Worm (Caenorhabditis elegans) whole organism, L1 larva: Measurements from ENCODE around the gene C04F5.8.

Experiments used
- C34B4.2 ChIP-seq: sonication (generic microtip); optimal IDR thresholded peaks from 2 replicates; lab custom pipeline; 2017; ENCODE audit warnings: mild to moderate bottlenecking, missing genetic modification characterization, missing compliant biosample characterization
- aha-1 ChIP-seq: fragments of 150-350 bp; optimal IDR thresholded peaks from 2 replicates; lab custom pipeline; 2014; ENCODE audit warnings: missing biosample characterization, missing genetic modification characterization
- ceh-63 ChIP-seq: fragments of 200-800 bp; sonication (Bioruptor generic); optimal IDR thresholded peaks from 2 replicates; lab custom pipeline; 2018; ENCODE audit warnings: mild to moderate bottlenecking, missing genetic modification characterization, missing compliant biosample characterization
- ceh-88 ChIP-seq: fragments of 200-800 bp; sonication (Bioruptor generic); IDR thresholded peaks from 2 replicates; pipeline ENCODE4 v1.3.6; 2022; ENCODE audit warnings: missing genetic modification characterization, missing compliant biosample characterization
- ces-1 ChIP-seq: fragments of 150-350 bp; optimal IDR thresholded peaks from 2 replicates; lab custom pipeline; 2014; ENCODE audit warnings: missing biosample characterization, missing genetic modification reagents, missing genetic modification characterization
- dpl-1 ChIP-seq, 3 experiments: fragments of 150-350 bp in 2 of 3; sonication (generic microtip) in 1 of 3; optimal IDR thresholded peaks; 2 replicates each; lab custom pipeline; 2014 to 2017; ENCODE audit warnings: missing biosample characterization in 3 of 3, missing genetic modification characterization in 3 of 3, missing genetic modification reagents in 3 of 3
- efl-3 ChIP-seq: fragments of 200-800 bp; sonication (Bioruptor generic); optimal IDR thresholded peaks from 2 replicates; lab custom pipeline; 2018; ENCODE audit warnings: mild to moderate bottlenecking, missing genetic modification characterization, missing compliant biosample characterization
- egl-13 ChIP-seq: sonication (generic microtip); optimal IDR thresholded peaks from 2 replicates; lab custom pipeline; 2016; ENCODE audit warnings: missing genotype, missing genetic modification reagents, missing genetic modification characterization, missing compliant biosample characterization
- fkh-10 ChIP-seq: sonication (generic microtip); optimal IDR thresholded peaks from 2 replicates; lab custom pipeline; 2017; ENCODE audit warnings: missing biosample characterization, missing genetic modification reagents, missing genetic modification characterization
- fkh-8 ChIP-seq: sonication (generic microtip); optimal IDR thresholded peaks from 2 replicates; lab custom pipeline; 2016; ENCODE audit warnings: mild to moderate bottlenecking, missing genetic modification characterization, missing compliant biosample characterization
- hlh-4 ChIP-seq: sonication (generic microtip); optimal IDR thresholded peaks from 2 replicates; lab custom pipeline; 2016; ENCODE audit warnings: mild to moderate bottlenecking, missing genetic modification characterization, missing compliant biosample characterization
- hpl-2 ChIP-seq: fragments of 150-350 bp; optimal IDR thresholded peaks from 2 replicates; lab custom pipeline; 2014; ENCODE audit warnings: missing biosample characterization, missing genetic modification reagents, missing genetic modification characterization
- isw-1 ChIP-seq: fragments of 200-800 bp; sonication (Bioruptor generic); IDR thresholded peaks from 2 replicates; pipeline ENCODE4 v1.3.6; 2022; ENCODE audit warnings: missing genetic modification characterization, missing compliant biosample characterization
- jun-1 ChIP-seq: fragments of 150-350 bp; optimal IDR thresholded peaks from 2 replicates; lab custom pipeline; 2014; ENCODE audit warnings: missing biosample characterization, missing genetic modification reagents, missing genetic modification characterization
- lin-14 ChIP-seq: fragments of 200-800 bp; sonication (Bioruptor generic); optimal IDR thresholded peaks from 2 replicates; lab custom pipeline; 2018; ENCODE audit warnings: mild to moderate bottlenecking, missing genetic modification characterization, moderate library complexity, missing compliant biosample characterization
- lin-15B ChIP-seq: fragments of 150-350 bp; sonication (generic microtip); optimal IDR thresholded peaks from 3 replicates; lab custom pipeline; 2014; ENCODE audit warnings: missing biosample characterization, missing genetic modification characterization
- lin-35 ChIP-seq, 2 experiments: fragments of 150-350 bp; optimal IDR thresholded peaks; 2 replicates each; lab custom pipeline; 2014; ENCODE audit warnings: missing biosample characterization in 2 of 2, missing genetic modification characterization in 2 of 2, missing genetic modification reagents in 2 of 2
- lir-3 ChIP-seq: sonication (generic microtip); optimal IDR thresholded peaks from 2 replicates; lab custom pipeline; 2016; ENCODE audit warnings: mild to moderate bottlenecking, missing genetic modification characterization, moderate library complexity, missing compliant biosample characterization; ENCODE audit not compliant: poor library complexity
- lsy-2 ChIP-seq, 2 experiments: fragments of 150-350 bp; optimal IDR thresholded peaks; 2 replicates each; lab custom pipeline; 2014; ENCODE audit warnings: missing biosample characterization in 2 of 2, missing genetic modification characterization in 2 of 2
- mab-9 ChIP-seq: fragments of 200-800 bp; sonication (Bioruptor generic); IDR thresholded peaks from 2 replicates; pipeline ENCODE4 v1.3.6; 2022; ENCODE audit warnings: missing genetic modification reagents, missing genetic modification characterization, missing compliant biosample characterization
- mef-2 ChIP-seq: fragments of 150-350 bp; optimal IDR thresholded peaks from 2 replicates; lab custom pipeline; 2014; ENCODE audit warnings: missing biosample characterization, missing genetic modification characterization
- mep-1 ChIP-seq: fragments of 150-350 bp; optimal IDR thresholded peaks from 2 replicates; lab custom pipeline; 2014; ENCODE audit warnings: missing biosample characterization, missing genetic modification characterization
- nhr-19 ChIP-seq: fragments of 200-800 bp; sonication (Bioruptor generic); conservative IDR thresholded peaks from 2 replicates; pipeline ENCODE4 v1.3.6; 2022; ENCODE audit warnings: missing genetic modification characterization, missing compliant biosample characterization
- nhr-20 ChIP-seq: sonication (generic microtip); optimal IDR thresholded peaks from 2 replicates; lab custom pipeline; 2016; ENCODE audit warnings: mild to moderate bottlenecking, missing genetic modification characterization, missing compliant biosample characterization
- nhr-237 ChIP-seq: fragments of 150-350 bp; optimal IDR thresholded peaks from 2 replicates; lab custom pipeline; 2014; ENCODE audit warnings: missing biosample characterization, missing genetic modification characterization
- nhr-47 ChIP-seq: sonication (generic microtip); optimal IDR thresholded peaks from 2 replicates; lab custom pipeline; 2016; ENCODE audit warnings: mild to moderate bottlenecking, missing genetic modification characterization, moderate library complexity, missing compliant biosample characterization
- nhr-71 ChIP-seq: sonication (generic microtip); optimal IDR thresholded peaks from 2 replicates; lab custom pipeline; 2016; ENCODE audit warnings: mild to moderate bottlenecking, missing genetic modification characterization, moderate library complexity, missing compliant biosample characterization
- nhr-76 ChIP-seq: sonication (generic microtip); optimal IDR thresholded peaks from 2 replicates; lab custom pipeline; 2017; ENCODE audit warnings: missing biosample characterization, missing genetic modification characterization
- nhr-77 ChIP-seq: fragments of 150-350 bp; optimal IDR thresholded peaks from 2 replicates; lab custom pipeline; 2014; ENCODE audit warnings: missing biosample characterization, missing genetic modification characterization
- nhr-84 ChIP-seq: sonication (generic microtip); optimal IDR thresholded peaks from 2 replicates; lab custom pipeline; 2017; ENCODE audit warnings: missing biosample characterization, missing genetic modification characterization
- pax-3 ChIP-seq: fragments of 200-800 bp; sonication (Bioruptor generic); optimal IDR thresholded peaks from 2 replicates; lab custom pipeline; 2018; ENCODE audit warnings: mild to moderate bottlenecking, missing genetic modification characterization, moderate library complexity, missing compliant biosample characterization
- snpc-4 ChIP-seq: fragments of 150-350 bp; optimal IDR thresholded peaks from 2 replicates; lab custom pipeline; 2014; ENCODE audit warnings: missing biosample characterization, missing genetic modification characterization
- sptf-1 ChIP-seq: fragments of 150-350 bp; optimal IDR thresholded peaks from 2 replicates; lab custom pipeline; 2014; ENCODE audit warnings: missing biosample characterization, missing genetic modification characterization
- sup-37 ChIP-seq: fragments of 200-800 bp; sonication (Bioruptor generic); optimal IDR thresholded peaks from 2 replicates; lab custom pipeline; 2018; ENCODE audit warnings: mild to moderate bottlenecking, missing genetic modification characterization, missing compliant biosample characterization
- tlp-1 ChIP-seq: fragments of 150-350 bp; optimal IDR thresholded peaks from 2 replicates; lab custom pipeline; 2014; ENCODE audit warnings: missing biosample characterization, missing genetic modification characterization
- unc-30 ChIP-seq: sonication (generic microtip); optimal IDR thresholded peaks from 2 replicates; lab custom pipeline; 2017; ENCODE audit warnings: missing biosample characterization, missing genetic modification characterization
- unc-62 ChIP-seq: fragments of 150-350 bp; optimal IDR thresholded peaks from 2 replicates; lab custom pipeline; 2014; ENCODE audit warnings: missing biosample characterization, missing genetic modification reagents, missing genetic modification characterization
- unc-86 ChIP-seq: sonication (generic microtip); optimal IDR thresholded peaks from 2 replicates; lab custom pipeline; 2016; ENCODE audit warnings: missing genetic modification characterization, missing compliant biosample characterization
- unc-98 ChIP-seq: fragments of 200-800 bp; sonication (Bioruptor generic); IDR thresholded peaks from 2 replicates; pipeline ENCODE4 v1.3.6; 2022; ENCODE audit warnings: missing genetic modification characterization, missing compliant biosample characterization
- vab-15 ChIP-seq: sonication (generic microtip); optimal IDR thresholded peaks from 2 replicates; lab custom pipeline; 2017; ENCODE audit warnings: missing genotype, mild to moderate bottlenecking, missing genetic modification characterization, missing compliant biosample characterization

Gene C04F5.8

DNA sequence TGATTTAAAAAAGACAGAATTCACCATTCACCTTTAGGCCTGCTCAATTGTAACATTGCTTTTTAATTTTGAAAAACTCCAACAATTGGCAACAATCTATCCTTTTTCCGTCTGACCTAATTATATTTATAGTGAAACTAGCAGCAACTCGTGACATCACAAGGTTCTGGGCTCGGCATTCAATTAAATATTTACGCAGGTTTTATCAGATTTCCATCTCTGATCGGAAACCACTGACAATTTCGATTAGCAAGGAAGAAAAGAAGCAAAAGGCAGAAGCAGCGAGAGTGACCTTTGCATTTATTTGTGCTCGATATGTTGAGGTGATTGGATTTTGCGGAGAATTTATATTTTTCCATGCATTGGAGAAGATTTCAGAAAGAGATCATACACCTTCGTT lies 23.2 kb downstream of the C04F5.8 start:
- peak; percentile 59 for TF ChIP-seq lin-14
- no peak for TF ChIP-seq vab-15
- no peak for TF ChIP-seq unc-30 (tag; lab: Kevin White, UChicago)
- no peak for TF ChIP-seq hlh-4 (tag; lab: Kevin White, UChicago)
- peak; percentile 3 for TF ChIP-seq fkh-8
- TF ChIP-seq nhr-47 (tag; lab: Kevin White, UChicago): peak; percentile 18
- no peak for TF ChIP-seq lir-3 (tag; lab: Kevin White, UChicago)
- TF ChIP-seq fkh-10 (GFP tag; lab: Kevin White, UChicago): peak; percentile 52
- TF ChIP-seq unc-98: no peak
- no peak for TF ChIP-seq ces-1 (GFP tag; lab: Kevin White, UChicago)
- no peak for TF ChIP-seq unc-86 (tag; lab: Kevin White, UChicago)
- TF ChIP-seq tlp-1: no peak
- TF ChIP-seq snpc-4 (tag; lab: Kevin White, UChicago): no peak
- no peak for TF ChIP-seq ceh-88 (GFP tag; lab: Robert Waterston, UW)
- no peak for TF ChIP-seq C34B4.2 (tag; lab: Kevin White, UChicago)
- no peak for TF ChIP-seq nhr-77
- TF ChIP-seq jun-1 (tag; lab: Kevin White, UChicago): no peak
- no peak for TF ChIP-seq lin-35 (GFP tag; optimal IDR thresholded peaks at IDR 0.05; lab: Kevin White, UChicago)
- TF ChIP-seq mef-2 (tag; lab: Kevin White, UChicago): no peak
- no peak for TF ChIP-seq lin-15B (tag; lab: Kevin White, UChicago)
- no peak for TF ChIP-seq hpl-2 (GFP tag; lab: Kevin White, UChicago)
- TF ChIP-seq nhr-84 (tag; lab: Kevin White, UChicago): no peak
- no peak for TF ChIP-seq nhr-76 (tag; lab: Kevin White, UChicago)
- TF ChIP-seq aha-1 (tag; lab: Kevin White, UChicago): no peak
- no peak for TF ChIP-seq pax-3 (tag; lab: Kevin White, UChicago)
- no peak for TF ChIP-seq ceh-63 (GFP tag; lab: Kevin White, UChicago)
- TF ChIP-seq mab-9: no peak
- TF ChIP-seq unc-62 (GFP tag; lab: Kevin White, UChicago): no peak
- TF ChIP-seq sptf-1 (tag; lab: Kevin White, UChicago): no peak
- no peak for TF ChIP-seq efl-3 (GFP tag; lab: Kevin White, UChicago)
- no peak for TF ChIP-seq nhr-20 (tag; lab: Kevin White, UChicago)
- peak in 1 of 2 experiments; percentile 2 for TF ChIP-seq lsy-2 (tag; optimal IDR thresholded peaks at IDR 0.05; lab: Kevin White, UChicago)
- TF ChIP-seq dpl-1 (GFP tag; optimal IDR thresholded peaks at IDR 0.05; lab: Kevin White, UChicago): no peak
- no peak for TF ChIP-seq isw-1 (GFP tag; lab: Robert Waterston, UW)
- TF ChIP-seq nhr-237 (tag; lab: Kevin White, UChicago): no peak
- TF ChIP-seq mep-1 (tag; lab: Kevin White, UChicago): no peak
- TF ChIP-seq sup-37: no peak
- TF ChIP-seq, all 84 proteins: peak for 5

DNA sequence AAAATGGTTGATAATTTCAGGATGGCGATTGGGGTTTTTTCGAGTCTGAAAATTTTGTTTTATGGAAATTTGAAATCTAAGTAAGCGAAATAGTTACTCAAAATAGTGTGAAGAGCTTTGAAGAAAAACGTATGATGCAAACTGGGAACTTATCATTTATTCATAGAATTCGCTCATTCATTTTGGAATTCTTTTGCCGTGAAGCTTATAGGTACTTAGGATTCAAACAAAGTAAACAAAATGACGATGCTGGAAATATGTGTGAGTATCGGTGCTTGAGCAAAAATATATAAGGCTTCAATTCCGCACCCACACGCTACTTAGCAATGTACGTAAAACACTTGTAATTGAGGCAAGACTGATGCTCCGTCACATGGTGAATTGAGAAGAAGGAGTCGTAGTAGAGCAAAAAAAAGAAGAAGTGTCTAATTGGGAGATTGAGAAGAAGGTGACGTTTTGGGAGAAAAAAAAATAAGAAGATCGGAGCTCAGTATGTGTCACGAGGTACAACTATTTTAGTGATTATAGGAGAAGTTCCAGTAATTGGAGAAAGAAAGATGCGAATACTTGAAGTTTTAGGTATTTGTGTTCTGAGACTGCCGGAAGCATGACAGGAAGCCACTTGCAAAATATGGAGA lies 23.9 kb downstream of the C04F5.8 start, which contains the start of gene glb-32:
glb-32 (minus strand) TSS at position 51 of the 638 bp plus-strand sequence.
- TF ChIP-seq ceh-63 (GFP tag; lab: Kevin White, UChicago) (no peak), nhr-19 (no peak), unc-86 (tag; lab: Kevin White, UChicago) (peak; percentile 75), unc-62 (GFP tag; lab: Kevin White, UChicago) (no peak), egl-13 (tag; lab: Kevin White, UChicago) (peak; percentile 80), nhr-47 (tag; lab: Kevin White, UChicago) (peak; percentile 24), nhr-71 (peak; percentile 48), lin-14 (peak; percentile 71)
